Fruit fly (Drosophila melanogaster) whole organism, embryonic: Measurements from ENCODE around the gene CG32176.

Experiments
- Atf-2 ChIP-seq: fragments of 200-800 bp; sonication (Bioruptor generic); optimal IDR thresholded peaks from 2 replicates; lab custom pipeline; 2016; ENCODE audit warnings: missing biosample characterization, missing genetic modification characterization
- Bgb ChIP-seq: fragments of 200-800 bp; sonication (Bioruptor generic); IDR thresholded peaks from 2 replicates; pipeline ENCODE4 v1.3.6; 2022; ENCODE audit warnings: missing biosample characterization, missing genetic modification characterization; ENCODE audit not compliant: partially characterized antibody
- CG10543 ChIP-seq: fragments of 200-800 bp; sonication (Bioruptor generic); optimal IDR thresholded peaks from 3 replicates; lab custom pipeline; 2017; ENCODE audit warnings: missing biosample characterization, mild to moderate bottlenecking, missing genetic modification characterization, moderate library complexity
- CG10565 ChIP-seq: fragments of 200-800 bp; sonication (Bioruptor generic); optimal IDR thresholded peaks from 3 replicates; lab custom pipeline; 2016; ENCODE audit warnings: missing biosample characterization, mild to moderate bottlenecking, missing genetic modification characterization
- CG12659 ChIP-seq: fragments of 200-800 bp; sonication (Bioruptor generic); optimal IDR thresholded peaks from 3 replicates; lab custom pipeline; 2017; ENCODE audit warnings: mild to moderate bottlenecking, missing biosample characterization, missing genetic modification reagents, missing genetic modification characterization
- CG14014 ChIP-seq: fragments of 200-800 bp; sonication (Bioruptor generic); IDR thresholded peaks from 2 replicates; pipeline ENCODE4 v1.3.6; 2022; ENCODE audit warnings: missing biosample characterization, missing genetic modification characterization
- CG15479 ChIP-seq: fragments of 200-800 bp; sonication (Bioruptor generic); optimal IDR thresholded peaks from 3 replicates; lab custom pipeline; 2019; ENCODE audit warnings: missing biosample characterization, mild to moderate bottlenecking, missing genetic modification characterization, moderate library complexity
- CG17612 ChIP-seq: fragments of 200-800 bp; sonication (Bioruptor generic); IDR thresholded peaks from 2 replicates; pipeline ENCODE4 v1.3.6; 2022; ENCODE audit warnings: missing biosample characterization, missing genetic modification characterization
- CG17829 ChIP-seq: fragments of 200-800 bp; optimal IDR thresholded peaks from 2 replicates; lab custom pipeline; 2019; ENCODE audit warnings: missing biosample characterization, mild to moderate bottlenecking, missing genetic modification characterization, moderate library complexity
- CG18262 ChIP-seq: fragments of 200-800 bp; optimal IDR thresholded peaks from 3 replicates; lab custom pipeline; 2019; ENCODE audit warnings: missing biosample characterization, mild to moderate bottlenecking, missing genetic modification characterization, moderate library complexity
- CG2199 ChIP-seq: fragments of 200-800 bp; sonication (Bioruptor generic); IDR thresholded peaks from 3 replicates; pipeline ENCODE4 v1.3.6; 2022; ENCODE audit warnings: missing biosample characterization, missing genetic modification characterization
- CG2875 ChIP-seq: fragments of 200-800 bp; sonication (Bioruptor generic); optimal IDR thresholded peaks from 2 replicates; lab custom pipeline; 2017; ENCODE audit warnings: missing biosample characterization, mild to moderate bottlenecking, missing genetic modification characterization, missing genetic modification reagents
- CG3065 ChIP-seq: fragments of 200-800 bp; sonication (Bioruptor generic); optimal IDR thresholded peaks from 2 replicates; lab custom pipeline; 2016; ENCODE audit warnings: missing biosample characterization, missing genetic modification characterization
- CG33557 ChIP-seq: fragments of 200-800 bp; sonication (Bioruptor generic); optimal IDR thresholded peaks from 2 replicates; lab custom pipeline; 2019; ENCODE audit warnings: missing biosample characterization, mild to moderate bottlenecking, missing genetic modification characterization, moderate library complexity
- CG34376 ChIP-seq: fragments of 200-800 bp; sonication (Bioruptor generic); optimal IDR thresholded peaks from 2 replicates; lab custom pipeline; 2018; ENCODE audit warnings: missing biosample characterization, mild to moderate bottlenecking, missing genetic modification characterization
- CG5953 ChIP-seq: fragments of 200-800 bp; sonication (Bioruptor generic); IDR thresholded peaks from 2 replicates; pipeline ENCODE4 v1.3.6; 2022; ENCODE audit warnings: missing biosample characterization, missing genetic modification characterization
- CG6272 ChIP-seq: fragments of 200-800 bp; sonication (Bioruptor generic); IDR thresholded peaks from 2 replicates; pipeline ENCODE4 v1.3.6; 2022; ENCODE audit warnings: missing biosample characterization, missing genetic modification characterization
- CG7963 ChIP-seq: fragments of 200-800 bp; sonication (Bioruptor generic); IDR thresholded peaks from 3 replicates; pipeline ENCODE4 v1.3.6; 2022; ENCODE audit warnings: missing biosample characterization, missing genetic modification characterization; ENCODE audit not compliant: partially characterized antibody
- CG9932 ChIP-seq: fragments of 200-800 bp; sonication (Bioruptor generic); IDR thresholded peaks from 2 replicates; pipeline ENCODE4 v1.3.6; 2022; ENCODE audit warnings: missing biosample characterization, missing genetic modification characterization
- Chrac-16 ChIP-seq: fragments of 200-800 bp; sonication (Bioruptor generic); optimal IDR thresholded peaks from 3 replicates; lab custom pipeline; 2016; ENCODE audit warnings: missing biosample characterization, missing genetic modification characterization
- Dbx ChIP-seq: fragments of 200-800 bp; sonication (Bioruptor generic); IDR thresholded peaks from 3 replicates; pipeline ENCODE4 v1.3.6; 2022; ENCODE audit warnings: missing biosample characterization, missing genetic modification characterization
- Doc3 ChIP-seq: fragments of 200-800 bp; sonication (Bioruptor generic); IDR thresholded peaks from 3 replicates; pipeline ENCODE4 v1.3.6; 2022; ENCODE audit warnings: missing biosample characterization, missing genetic modification characterization; ENCODE audit not compliant: partially characterized antibody
- Fer2 ChIP-seq: fragments of 200-800 bp; sonication (Bioruptor generic); optimal IDR thresholded peaks from 2 replicates; lab custom pipeline; 2018; ENCODE audit warnings: missing biosample characterization, mild to moderate bottlenecking, missing genetic modification characterization, moderate library complexity
- Gsc ChIP-seq: fragments of 200-800 bp; sonication (Bioruptor generic); IDR thresholded peaks from 2 replicates; pipeline ENCODE4 v1.3.6; 2022; ENCODE audit warnings: missing biosample characterization, missing genetic modification characterization
- HLH54F ChIP-seq: fragments of 200-800 bp; sonication (Bioruptor generic); optimal IDR thresholded peaks from 3 replicates; lab custom pipeline; 2016; ENCODE audit warnings: missing biosample characterization, missing genetic modification characterization
- HmgZ ChIP-seq: fragments of 200-800 bp; sonication (Bioruptor generic); optimal IDR thresholded peaks from 2 replicates; lab custom pipeline; 2018; ENCODE audit warnings: missing biosample characterization, mild to moderate bottlenecking, missing genetic modification characterization
- Hmr ChIP-seq: fragments of 200-800 bp; sonication (Bioruptor generic); optimal IDR thresholded peaks from 3 replicates; lab custom pipeline; 2017; ENCODE audit warnings: mild to moderate bottlenecking, missing biosample characterization, missing genetic modification reagents, missing genetic modification characterization
- Med ChIP-seq: fragments of 200-800 bp; sonication (Bioruptor generic); peaks from one replicate; lab custom pipeline; 2016; ENCODE audit warnings: missing biosample characterization, missing genetic modification characterization, mild to moderate bottlenecking, inconsistent platforms, moderate library complexity
- Nf-YB ChIP-seq: fragments of 200-800 bp; sonication (Bioruptor generic); optimal IDR thresholded peaks from 3 replicates; lab custom pipeline; 2019; ENCODE audit warnings: missing biosample characterization, mild to moderate bottlenecking, missing genetic modification characterization, moderate library complexity
- Optix ChIP-seq: fragments of 200-800 bp; sonication (Bioruptor generic); IDR thresholded peaks from 3 replicates; pipeline ENCODE4 v1.3.6; 2022; ENCODE audit warnings: missing biosample characterization, missing genetic modification characterization
- Pdp1 ChIP-seq, 2 experiments: fragments of 200-800 bp; sonication (Bioruptor generic); optimal IDR thresholded peaks; 3 replicates each; lab custom pipeline; 2016; ENCODE audit warnings: missing biosample characterization in 2 of 2, missing genetic modification characterization in 2 of 2, mild to moderate bottlenecking in 1 of 2, moderate library complexity in 1 of 2
- Xbp1 ChIP-seq: fragments of 200-800 bp; sonication (Bioruptor generic); optimal IDR thresholded peaks from 3 replicates; lab custom pipeline; 2016; ENCODE audit warnings: missing biosample characterization, mild to moderate bottlenecking, missing genetic modification characterization
- cas ChIP-seq: fragments of 200-800 bp; sonication (Bioruptor generic); IDR thresholded peaks from 2 replicates; pipeline ENCODE4 v1.3.6; 2022; ENCODE audit warnings: missing biosample characterization, missing genetic modification characterization
- cwo ChIP-seq: fragments of 200-800 bp; sonication (Bioruptor generic); optimal IDR thresholded peaks from 3 replicates; lab custom pipeline; 2017; ENCODE audit warnings: missing biosample characterization, missing genetic modification characterization, mild to moderate bottlenecking, moderate library complexity, missing genetic modification reagents
- dmrt99B ChIP-seq: fragments of 200-800 bp; sonication (Bioruptor generic); optimal IDR thresholded peaks from 2 replicates; lab custom pipeline; 2018; ENCODE audit warnings: missing biosample characterization, mild to moderate bottlenecking, missing genetic modification characterization, moderate library complexity
- eve ChIP-seq, 2 experiments: fragments of >200 bp; optimal IDR thresholded peaks; 2 replicates each; lab custom pipeline; 2017; ENCODE audit warnings: missing biosample characterization in 2 of 2, missing genetic modification characterization in 2 of 2
- exex ChIP-seq: fragments of 200-800 bp; sonication (Bioruptor generic); optimal IDR thresholded peaks from 4 replicates; lab custom pipeline; 2018; ENCODE audit warnings: missing biosample characterization, mild to moderate bottlenecking, missing genetic modification characterization, moderate library complexity
- fd102C ChIP-seq: fragments of 200-800 bp; sonication (Bioruptor generic); optimal IDR thresholded peaks from 2 replicates; lab custom pipeline; 2018; ENCODE audit warnings: missing biosample characterization, mild to moderate bottlenecking, missing genetic modification characterization, moderate library complexity
- fd96Cb ChIP-seq: fragments of 200-800 bp; sonication (Bioruptor generic); optimal IDR thresholded peaks from 2 replicates; lab custom pipeline; 2018; ENCODE audit warnings: missing biosample characterization, mild to moderate bottlenecking, missing genetic modification characterization, moderate library complexity
- fru ChIP-seq: fragments of >200 bp; optimal IDR thresholded peaks from 2 replicates; lab custom pipeline; 2017
- gcm ChIP-seq: fragments of 200-800 bp; sonication (Bioruptor generic); optimal IDR thresholded peaks from 2 replicates; lab custom pipeline; 2019; ENCODE audit warnings: missing biosample characterization, mild to moderate bottlenecking, missing genetic modification characterization, moderate library complexity
- gem ChIP-seq: fragments of 200-800 bp; sonication (Bioruptor generic); optimal IDR thresholded peaks from 2 replicates; lab custom pipeline; 2019; ENCODE audit warnings: missing biosample characterization, mild to moderate bottlenecking, missing genetic modification characterization, moderate library complexity
- ind ChIP-seq: fragments of 200-800 bp; sonication (Bioruptor generic); optimal IDR thresholded peaks from 3 replicates; lab custom pipeline; 2016; ENCODE audit warnings: missing biosample characterization, missing genetic modification characterization
- peb ChIP-seq: fragments of 200-800 bp; sonication (Bioruptor generic); IDR thresholded peaks from 2 replicates; pipeline ENCODE4 v1.3.6; 2022; ENCODE audit warnings: missing biosample characterization, missing genetic modification characterization
- row ChIP-seq: fragments of 200-800 bp; sonication (Bioruptor generic); IDR thresholded peaks from 3 replicates; pipeline ENCODE4 v1.3.6; 2022; ENCODE audit warnings: missing biosample characterization, missing genetic modification characterization
- sna ChIP-seq: fragments of 200-800 bp; sonication (Bioruptor generic); IDR thresholded peaks from 2 replicates; pipeline ENCODE4 v1.3.6; 2022; ENCODE audit warnings: missing biosample characterization, missing genetic modification characterization; ENCODE audit not compliant: partially characterized antibody
- ssp ChIP-seq: fragments of 200-800 bp; sonication (Bioruptor generic); IDR thresholded peaks from 2 replicates; pipeline ENCODE4 v1.3.6; 2022; ENCODE audit warnings: missing biosample characterization, missing genetic modification characterization
- tgo ChIP-seq: fragments of 200-800 bp; sonication (Bioruptor generic); IDR thresholded peaks from 3 replicates; pipeline ENCODE4 v1.3.6; 2022; ENCODE audit warnings: missing biosample characterization, missing genetic modification characterization
- vvl ChIP-seq: fragments of 200-800 bp; sonication (Bioruptor generic); IDR thresholded peaks from 2 replicates; pipeline ENCODE4 v1.3.6; 2022; ENCODE audit warnings: missing biosample characterization, missing genetic modification characterization
- zfh1 ChIP-seq: fragments of 200-800 bp; sonication (Bioruptor generic); IDR thresholded peaks from 3 replicates; pipeline ENCODE4 v1.3.6; 2022; ENCODE audit warnings: missing biosample characterization, missing genetic modification characterization

Gene CG32176

DNA sequence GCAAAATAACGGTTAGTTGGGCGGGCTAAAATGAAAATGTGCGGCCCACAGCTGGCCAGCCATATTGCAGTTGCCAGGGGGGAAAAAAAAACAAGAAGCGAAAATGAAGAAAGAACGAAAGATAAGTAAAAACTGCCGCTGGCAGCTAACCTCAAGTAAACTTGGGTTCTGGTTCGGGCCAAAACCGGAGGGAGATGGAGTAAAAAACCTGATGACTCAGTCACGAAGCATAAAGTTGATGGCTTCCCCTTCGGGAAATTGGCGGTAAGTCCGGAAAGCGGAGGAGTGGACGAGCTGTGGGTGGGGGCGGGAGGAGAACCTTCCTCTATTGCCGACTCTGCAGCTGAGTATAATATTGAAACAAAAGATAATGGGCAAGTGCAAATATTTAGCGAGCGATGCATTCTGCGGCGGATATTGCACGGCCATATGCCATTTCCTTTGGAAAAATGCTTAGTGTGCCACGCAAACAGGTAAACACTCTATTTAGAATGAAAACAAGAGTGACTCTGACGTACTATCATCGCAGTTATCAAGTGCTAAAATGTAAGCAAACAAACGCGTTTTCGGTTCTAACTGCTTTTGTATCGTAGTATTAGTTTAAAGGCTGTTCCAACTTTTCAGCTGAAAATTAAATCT is 14.4 kb upstream of the CG32176 start (continued):
- no peak for TF ChIP-seq CG7963 (GFP tag; lab: Robert Waterston, UW)
- TF ChIP-seq sna = no peak
- no peak for TF ChIP-seq CG34376
- no peak for TF ChIP-seq CG18262 (tag; lab: Kevin White, UChicago)
- TF ChIP-seq fru (lab: Kevin White, UChicago) = no peak
- TF ChIP-seq Hmr (GFP tag; lab: Kevin White, UChicago) = peak; percentile 9
- peak; percentile 66 for TF ChIP-seq CG15479 (GFP tag; lab: Kevin White, UChicago)
- TF ChIP-seq exex (tag; lab: Kevin White, UChicago) = no peak
- no peak for TF ChIP-seq CG2199
- TF ChIP-seq CG14014 = peak; percentile 9; the same call in 1 of the 2 replicates
- no peak for TF ChIP-seq eve (GFP tag; optimal IDR thresholded peaks at IDR 0.05; lab: Kevin White, UChicago)
- no peak for TF ChIP-seq CG10543
- no peak for TF ChIP-seq CG12659 (GFP tag; lab: Kevin White, UChicago)
- no peak for TF ChIP-seq Xbp1 (GFP tag; lab: Kevin White, UChicago)
- TF ChIP-seq cas (GFP tag; lab: Robert Waterston, UW) = no peak
- no peak for TF ChIP-seq dmrt99B
- TF ChIP-seq fd102C (GFP tag; lab: Kevin White, UChicago) = peak; percentile 43
- no peak for TF ChIP-seq ind (GFP tag; lab: Kevin White, UChicago)
- no peak for TF ChIP-seq row (GFP tag; lab: Robert Waterston, UW)
- TF ChIP-seq CG17829 (tag; lab: Kevin White, UChicago) = no peak
- TF ChIP-seq CG2875 (GFP tag; lab: Kevin White, UChicago) = no peak
- no peak for TF ChIP-seq Chrac-16 (GFP tag; lab: Kevin White, UChicago)
- TF ChIP-seq gcm (GFP tag; lab: Kevin White, UChicago) = no peak
- no peak for TF ChIP-seq CG10565
- TF ChIP-seq CG33557 (GFP tag; lab: Kevin White, UChicago) = no peak
- TF ChIP-seq Gsc (GFP tag; lab: Robert Waterston, UW) = no peak
- TF ChIP-seq gem (tag; lab: Kevin White, UChicago) = peak; percentile 40
- no peak for TF ChIP-seq Atf-2 (GFP tag; lab: Kevin White, UChicago)
- TF ChIP-seq Doc3 (GFP tag; lab: Robert Waterston, UW) = no peak
- TF ChIP-seq peb (GFP tag; lab: Robert Waterston, UW) = no peak
- TF ChIP-seq HmgZ (tag; lab: Kevin White, UChicago) = no peak
- TF ChIP-seq HLH54F (GFP tag; lab: Kevin White, UChicago) = no peak
- TF ChIP-seq cwo (GFP tag; lab: Kevin White, UChicago) = no peak
- TF ChIP-seq fd96Cb (tag; lab: Kevin White, UChicago) = no peak
- peak; percentile 15; the same call in 1 of the 3 replicates for TF ChIP-seq Dbx (GFP tag; lab: Robert Waterston, UW)
- no peak for TF ChIP-seq ssp (GFP tag; lab: Robert Waterston, UW)
- TF ChIP-seq Nf-YB (GFP tag; lab: Kevin White, UChicago) = no peak
- TF ChIP-seq zfh1 (GFP tag; lab: Robert Waterston, UW) = no peak
- no peak for TF ChIP-seq CG5953 (GFP tag; lab: Robert Waterston, UW)
- peak in 1 of 2 experiments; percentile 6 for TF ChIP-seq Pdp1 (GFP tag; optimal IDR thresholded peaks at IDR 0.05; lab: Kevin White, UChicago)
- TF ChIP-seq tgo (GFP tag; lab: Robert Waterston, UW) = no peak
- TF ChIP-seq CG3065 = no peak
- TF ChIP-seq vvl (GFP tag; lab: Robert Waterston, UW) = no peak
- TF ChIP-seq CG6272 (GFP tag; lab: Robert Waterston, UW) = no peak
- TF ChIP-seq Fer2 (tag; lab: Kevin White, UChicago) = no peak
- TF ChIP-seq CG17612 (GFP tag; lab: Robert Waterston, UW) = no peak
- TF ChIP-seq CG9932 = 0 out of 2 replicates have a peak, but pooled peaks have one; percentile 36
- no peak for TF ChIP-seq Bgb (GFP tag; lab: Robert Waterston, UW)
- no peak for TF ChIP-seq Optix (GFP tag; lab: Robert Waterston, UW)
- peak; percentile 66 for TF ChIP-seq Med (GFP tag; lab: Kevin White, UChicago)
